Fruit fly (Drosophila melanogaster) Kc167 (cell line): ENCODE results near the gene Orct2.

Experiments
- Myc ChIP-seq: fragments of >200 bp; optimal IDR thresholded peaks from 2 replicates; lab custom pipeline; 2017; ENCODE audit warnings: missing external identifiers
- Sin3A ChIP-seq: fragments of >200 bp; optimal IDR thresholded peaks from 2 replicates; lab custom pipeline; 2018; ENCODE audit warnings: missing external identifiers
- h ChIP-seq: fragments of >200 bp; optimal IDR thresholded peaks from 3 replicates; lab custom pipeline; 2018; ENCODE audit warnings: missing external identifiers
- insv ChIP-seq: fragments of >200 bp; optimal IDR thresholded peaks from 3 replicates; lab custom pipeline; 2018; ENCODE audit warnings: missing external identifiers
- psq ChIP-seq: fragments of >200 bp; optimal IDR thresholded peaks from 2 replicates; lab custom pipeline; 2017; ENCODE audit warnings: missing external identifiers
- ttk ChIP-seq: sonication (Bioruptor generic); optimal IDR thresholded peaks from 2 replicates; lab custom pipeline; 2017; ENCODE audit warnings: missing external identifiers

DNA sequence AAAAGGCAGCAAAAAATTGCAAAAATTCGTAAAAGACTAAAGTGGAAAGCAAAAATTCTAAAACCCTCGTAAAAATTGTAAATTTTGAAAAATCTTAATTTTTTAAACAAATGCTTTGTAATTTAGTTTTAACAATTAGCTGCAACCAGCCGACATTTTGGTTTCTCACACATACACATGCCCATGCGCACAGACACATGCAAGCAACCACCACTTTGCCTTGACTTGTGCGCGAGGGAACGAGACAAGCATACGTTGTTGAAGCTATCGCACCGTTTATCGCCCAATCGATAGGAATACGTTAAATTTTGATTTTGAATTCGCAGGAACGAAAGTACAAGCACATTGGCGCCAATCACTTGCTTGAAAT, 47.5 kb downstream of the Orct2 start:
- no peak for TF ChIP-seq Sin3A (lab: Kevin White, UChicago)
- no peak for TF ChIP-seq Myc (lab: Kevin White, UChicago)
- TF ChIP-seq ttk (lab: Kevin White, UChicago), result no peak
- TF ChIP-seq insv (lab: Kevin White, UChicago), result no peak
- TF ChIP-seq psq (lab: Kevin White, UChicago), result no peak
- TF ChIP-seq h (lab: Kevin White, UChicago), result no peak
